Worm (Caenorhabditis elegans) whole organism, L4 larva: Measurements from ENCODE around the gene letm-1.
A peak's percentile ranks its signal among the peaks of the same experiment; 100 is the strongest.

Experiments
- D1046.2 ChIP-seq: fragments of 200-800 bp; sonication (Bioruptor generic); IDR thresholded peaks from 2 replicates; pipeline ENCODE4 v1.3.6; 2022; ENCODE audit warnings: missing genetic modification characterization, missing compliant biosample characterization
- F10B5.3 ChIP-seq: sonication (generic microtip); optimal IDR thresholded peaks from 2 replicates; lab custom pipeline; 2016; ENCODE audit warnings: mild to moderate bottlenecking, missing genetic modification characterization, missing compliant biosample characterization
- F26F4.8 ChIP-seq: fragments of 200-800 bp; sonication (Bioruptor generic); conservative IDR thresholded peaks from 2 replicates; pipeline ENCODE4 v1.3.6; 2022; ENCODE audit warnings: missing genetic modification characterization, missing compliant biosample characterization
- R02D3.7 ChIP-seq: fragments of 150-350 bp; sonication (generic microtip); optimal IDR thresholded peaks from 3 replicates; lab custom pipeline; 2014; ENCODE audit warnings: missing biosample characterization, missing genetic modification characterization
- T20F7.1 ChIP-seq: fragments of 200-800 bp; sonication (Bioruptor generic); optimal IDR thresholded peaks from 2 replicates; lab custom pipeline; 2018; ENCODE audit warnings: mild to moderate bottlenecking, missing genetic modification characterization, missing compliant biosample characterization
- ZK337.2 ChIP-seq: fragments of 200-800 bp; sonication (Bioruptor generic); IDR thresholded peaks from 2 replicates; pipeline ENCODE4 v1.3.6; 2022; ENCODE audit warnings: missing genetic modification reagents, missing genetic modification characterization, missing compliant biosample characterization
- aly-2 ChIP-seq: sonication (generic microtip); optimal IDR thresholded peaks from 2 replicates; lab custom pipeline; 2018; ENCODE audit warnings: missing biosample characterization, missing genetic modification characterization
- arid-1 ChIP-seq: fragments of 200-800 bp; sonication (Bioruptor generic); conservative IDR thresholded peaks from 2 replicates; pipeline ENCODE4 v1.3.6; 2022; ENCODE audit warnings: missing genetic modification reagents, missing genetic modification characterization, missing compliant biosample characterization
- attf-4 ChIP-seq: sonication (generic microtip); optimal IDR thresholded peaks from 3 replicates; lab custom pipeline; 2017; ENCODE audit warnings: missing biosample characterization, missing genetic modification characterization
- daf-16 ChIP-seq, 3 experiments: sonication (generic microtip); optimal IDR thresholded peaks; 2 replicates each; lab custom pipeline; 2016 to 2017; ENCODE audit warnings: missing genetic modification characterization in 3 of 3, missing genetic modification reagents in 3 of 3, mild to moderate bottlenecking in 2 of 3, missing compliant biosample characterization in 2 of 3, missing biosample characterization in 1 of 3, moderate library complexity in 1 of 3
- daf-8 ChIP-seq: fragments of 200-800 bp; sonication (Bioruptor generic); IDR thresholded peaks from 2 replicates; pipeline ENCODE4 v1.3.6; 2022; ENCODE audit warnings: missing genetic modification characterization, missing compliant biosample characterization
- dmd-6 ChIP-seq: fragments of 200-800 bp; sonication (Bioruptor generic); IDR thresholded peaks from 2 replicates; pipeline ENCODE4 v1.3.6; 2022; ENCODE audit warnings: missing genetic modification reagents, missing genetic modification characterization, missing compliant biosample characterization
- dmd-8 ChIP-seq: fragments of 200-800 bp; sonication (Bioruptor generic); IDR thresholded peaks from 2 replicates; pipeline ENCODE4 v1.3.6; 2022; ENCODE audit warnings: missing genetic modification characterization, missing compliant biosample characterization
- dpl-1 ChIP-seq: fragments of 150-350 bp; optimal IDR thresholded peaks from 2 replicates; lab custom pipeline; 2014; ENCODE audit warnings: missing biosample characterization, missing genetic modification reagents, missing genetic modification characterization
- egl-27 ChIP-seq: sonication (generic microtip); optimal IDR thresholded peaks from 3 replicates; lab custom pipeline; 2017; ENCODE audit warnings: missing biosample characterization, missing genetic modification reagents, missing genetic modification characterization
- gei-8 ChIP-seq: fragments of 200-800 bp; sonication (Bioruptor generic); optimal IDR thresholded peaks from 2 replicates; lab custom pipeline; 2018; ENCODE audit warnings: mild to moderate bottlenecking, missing genetic modification characterization, missing compliant biosample characterization
- hlh-11 ChIP-seq: fragments of 200-800 bp; sonication (Bioruptor generic); optimal IDR thresholded peaks from 2 replicates; lab custom pipeline; 2018; ENCODE audit warnings: mild to moderate bottlenecking, missing genetic modification characterization, missing compliant biosample characterization
- lin-15B ChIP-seq: fragments of 150-350 bp; sonication (generic microtip); optimal IDR thresholded peaks from 3 replicates; lab custom pipeline; 2014; ENCODE audit warnings: missing biosample characterization, missing genetic modification characterization
- lin-38 ChIP-seq: fragments of 200-800 bp; sonication (Bioruptor generic); IDR thresholded peaks from 2 replicates; pipeline ENCODE4 v1.3.6; 2022; ENCODE audit warnings: missing genetic modification reagents, missing genetic modification characterization, missing compliant biosample characterization
- lin-39 ChIP-seq: fragments of 150-350 bp; optimal IDR thresholded peaks from 2 replicates; lab custom pipeline; 2014; ENCODE audit warnings: missing biosample characterization, missing genetic modification reagents, missing genetic modification characterization
- lir-3 ChIP-seq: sonication (generic microtip); optimal IDR thresholded peaks from 2 replicates; lab custom pipeline; 2016; ENCODE audit warnings: mild to moderate bottlenecking, missing genetic modification characterization, missing compliant biosample characterization
- lsy-2 ChIP-seq, 2 experiments: fragments of 150-350 bp in 1 of 2; sonication (generic microtip) in 1 of 2; optimal IDR thresholded peaks; 2 replicates each; lab custom pipeline; 2014 to 2017; ENCODE audit warnings: missing biosample characterization in 2 of 2, missing genetic modification characterization in 2 of 2
- mdl-1 ChIP-seq, 2 experiments: fragments of 150-350 bp in 1 of 2; sonication (generic microtip) in 1 of 2; optimal IDR thresholded peaks; 2 replicates each; lab custom pipeline; 2014 to 2017; ENCODE audit warnings: missing biosample characterization in 2 of 2, missing genetic modification characterization in 2 of 2
- mdt-29 ChIP-seq: fragments of 200-800 bp; sonication (Bioruptor generic); IDR thresholded peaks from 2 replicates; pipeline ENCODE4 v1.3.6; 2022; ENCODE audit warnings: missing genetic modification reagents, missing genetic modification characterization, missing compliant biosample characterization
- mep-1 ChIP-seq: fragments of 150-350 bp; sonication (generic microtip); optimal IDR thresholded peaks from 3 replicates; lab custom pipeline; 2014; ENCODE audit warnings: missing biosample characterization, missing genetic modification characterization
- mes-2 ChIP-seq: sonication (generic microtip); optimal IDR thresholded peaks from 2 replicates; lab custom pipeline; 2016; ENCODE audit warnings: missing genotype, mild to moderate bottlenecking, missing genetic modification characterization, missing compliant biosample characterization; ENCODE audit not compliant: poor library complexity, severe bottlenecking
- mxl-2 ChIP-seq: fragments of 200-800 bp; sonication (Bioruptor generic); conservative IDR thresholded peaks from 2 replicates; pipeline ENCODE4 v1.3.6; 2022; ENCODE audit warnings: missing genetic modification reagents, missing genetic modification characterization, missing compliant biosample characterization
- nhr-11 ChIP-seq: fragments of 150-350 bp; optimal IDR thresholded peaks from 2 replicates; lab custom pipeline; 2014; ENCODE audit warnings: missing biosample characterization, missing genetic modification characterization
- nhr-25 ChIP-seq: sonication (generic microtip); optimal IDR thresholded peaks from 2 replicates; lab custom pipeline; 2017; ENCODE audit warnings: missing genetic modification characterization, mild to moderate bottlenecking, missing compliant biosample characterization, antibody characterized with exemption, moderate library complexity, borderline replicate concordance; ENCODE audit not compliant: insufficient read depth
- nhr-48 ChIP-seq: sonication (generic microtip); optimal IDR thresholded peaks from 2 replicates; lab custom pipeline; 2016; ENCODE audit warnings: mild to moderate bottlenecking, missing genetic modification characterization, missing compliant biosample characterization
- nhr-6 ChIP-seq: fragments of 150-350 bp; optimal IDR thresholded peaks from 2 replicates; lab custom pipeline; 2014; ENCODE audit warnings: missing biosample characterization, missing genetic modification characterization
- nhr-77 ChIP-seq: fragments of 150-350 bp; optimal IDR thresholded peaks from 2 replicates; lab custom pipeline; 2014; ENCODE audit warnings: missing biosample characterization, missing genetic modification characterization
- php-3 ChIP-seq: fragments of 200-800 bp; sonication (Bioruptor generic); IDR thresholded peaks from 2 replicates; pipeline ENCODE4 v1.3.6; 2022; ENCODE audit warnings: missing genetic modification reagents, missing genetic modification characterization, missing compliant biosample characterization
- pqm-1 ChIP-seq: sonication (generic microtip); optimal IDR thresholded peaks from 2 replicates; lab custom pipeline; 2017; ENCODE audit warnings: missing biosample characterization, missing genetic modification characterization
- rbr-2 ChIP-seq: sonication (generic microtip); optimal IDR thresholded peaks from 2 replicates; lab custom pipeline; 2016; ENCODE audit warnings: missing genotype, missing genetic modification characterization, missing compliant biosample characterization
- saeg-2 ChIP-seq: fragments of 200-800 bp; sonication (Bioruptor generic); IDR thresholded peaks from 2 replicates; pipeline ENCODE4 v1.3.6; 2022; ENCODE audit warnings: missing genetic modification reagents, missing genetic modification characterization, missing compliant biosample characterization
- sdz-12 ChIP-seq: fragments of 200-800 bp; sonication (Bioruptor generic); optimal IDR thresholded peaks from 2 replicates; lab custom pipeline; 2018; ENCODE audit warnings: mild to moderate bottlenecking, missing genetic modification characterization, missing compliant biosample characterization
- set-16 ChIP-seq: fragments of 200-800 bp; sonication (Bioruptor generic); IDR thresholded peaks from 2 replicates; pipeline ENCODE4 v1.3.6; 2022; ENCODE audit warnings: missing genetic modification reagents, missing genetic modification characterization, missing compliant biosample characterization
- skn-1 ChIP-seq: fragments of 150-350 bp; optimal IDR thresholded peaks from 2 replicates; lab custom pipeline; 2014; ENCODE audit warnings: missing biosample characterization, missing genetic modification characterization
- snpc-4 ChIP-seq: fragments of 150-350 bp; optimal IDR thresholded peaks from 2 replicates; lab custom pipeline; 2014; ENCODE audit warnings: missing biosample characterization, missing genetic modification characterization
- spr-1 ChIP-seq: sonication (generic microtip); optimal IDR thresholded peaks from 2 replicates; lab custom pipeline; 2016; ENCODE audit warnings: mild to moderate bottlenecking, missing genetic modification characterization, missing compliant biosample characterization
- unc-130 ChIP-seq: sonication (generic microtip); optimal IDR thresholded peaks from 2 replicates; lab custom pipeline; 2016; ENCODE audit warnings: missing genetic modification reagents, missing genetic modification characterization, missing compliant biosample characterization
- vab-7 ChIP-seq: fragments of 200-800 bp; sonication (Bioruptor generic); IDR thresholded peaks from 2 replicates; pipeline ENCODE4 v1.3.6; 2022; ENCODE audit warnings: missing genetic modification reagents, missing genetic modification characterization, missing compliant biosample characterization
- zfp-2 ChIP-seq: sonication (generic microtip); optimal IDR thresholded peaks from 2 replicates; lab custom pipeline; 2016; ENCODE audit warnings: mild to moderate bottlenecking, missing genetic modification characterization, missing compliant biosample characterization
- zfp-3 ChIP-seq: fragments of 200-800 bp; sonication (Bioruptor generic); conservative IDR thresholded peaks from 2 replicates; pipeline ENCODE4 v1.3.6; 2022; ENCODE audit warnings: missing genetic modification reagents, missing genetic modification characterization, missing compliant biosample characterization
- zip-2 ChIP-seq: fragments of 150-350 bp; optimal IDR thresholded peaks from 2 replicates; lab custom pipeline; 2014; ENCODE audit warnings: missing biosample characterization, missing genetic modification characterization
- ztf-7 ChIP-seq: fragments of 150-350 bp; optimal IDR thresholded peaks from 2 replicates; lab custom pipeline; 2014; ENCODE audit warnings: missing biosample characterization, missing genetic modification characterization

letm-1 gene

ce11 chrV:13659219-13659618 is 1.8 kb upstream of the letm-1 start (continued):
- TF ChIP-seq mep-1 (tag; lab: Kevin White, UChicago), result no peak
- TF ChIP-seq nhr-11 (tag; lab: Kevin White, UChicago), result no peak
- no peak for TF ChIP-seq aly-2 (tag; lab: Kevin White, UChicago)
- TF ChIP-seq ZK337.2 (GFP tag; lab: Robert Waterston, UW), result no peak
- TF ChIP-seq mxl-2 (GFP tag; lab: Robert Waterston, UW), result no peak
- peak; percentile 60 for TF ChIP-seq dmd-6 (GFP tag; lab: Robert Waterston, UW)
- TF ChIP-seq lin-38 (GFP tag; lab: Robert Waterston, UW), result no peak
- no peak for TF ChIP-seq attf-4
- TF ChIP-seq dmd-8, result no peak
- no peak for TF ChIP-seq arid-1 (GFP tag; lab: Robert Waterston, UW)
- TF ChIP-seq spr-1, result no peak
- no peak for TF ChIP-seq nhr-48 (tag; lab: Kevin White, UChicago)
- TF ChIP-seq mdt-29 (GFP tag; lab: Robert Waterston, UW), result peak; percentile 29; the same call in 1 of the 2 replicates
- TF ChIP-seq snpc-4 (tag; lab: Kevin White, UChicago), result no peak
- no peak for TF ChIP-seq daf-8 (GFP tag; lab: Robert Waterston, UW)
- TF ChIP-seq hlh-11 (tag; lab: Kevin White, UChicago), result peak; percentile 58
- TF ChIP-seq php-3 (GFP tag; lab: Robert Waterston, UW), result no peak
- no peak for TF ChIP-seq set-16 (GFP tag; lab: Robert Waterston, UW)
- TF ChIP-seq zip-2 (tag; lab: Kevin White, UChicago), result no peak
- TF ChIP-seq lir-3 (tag; lab: Kevin White, UChicago), result no peak
- no peak for TF ChIP-seq F10B5.3 (tag; lab: Kevin White, UChicago)
- no peak for TF ChIP-seq mdl-1 (tag; optimal IDR thresholded peaks at IDR 0.05; lab: Kevin White, UChicago)
- TF ChIP-seq nhr-6 (tag; lab: Kevin White, UChicago), result peak; percentile 54
- no peak for TF ChIP-seq ztf-7
- TF ChIP-seq D1046.2 (GFP tag; lab: Robert Waterston, UW), result no peak

- TF ChIP-seq nhr-6 (tag; lab: Kevin White, UChicago) (no peak), lsy-2 (tag; optimal IDR thresholded peaks at IDR 0.05; lab: Kevin White, UChicago) (peak in 1 of 2 experiments; percentile 35), unc-130 (GFP tag; lab: Kevin White, UChicago) (peak; percentile 24)
Observed at ce11 chrV:13660115-13660514, 942 bp upstream of the letm-1 start.

- TF ChIP-seq F26F4.8 (GFP tag; lab: Robert Waterston, UW) (no peak), daf-16 (GFP tag; optimal IDR thresholded peaks at IDR 0.05; lab: Kevin White, UChicago) (no peak), daf-16 (tag; optimal IDR thresholded peaks at IDR 0.05; lab: Kevin White, UChicago) (peak; percentile 2), nhr-77 (peak; percentile 22), gei-8 (no peak), zfp-3 (GFP tag; lab: Robert Waterston, UW) (no peak), vab-7 (GFP tag; lab: Robert Waterston, UW) (no peak), mes-2 (peak; percentile 54), dmd-6 (GFP tag; lab: Robert Waterston, UW) (peak; percentile 44), saeg-2 (GFP tag; lab: Robert Waterston, UW) (no peak), mep-1 (tag; lab: Kevin White, UChicago) (peak; percentile 30), rbr-2 (tag; lab: Kevin White, UChicago) (peak; percentile 20), mdt-29 (GFP tag; lab: Robert Waterston, UW) (0 out of 2 replicates have a peak, but pooled peaks have one; percentile 38), hlh-11 (tag; lab: Kevin White, UChicago) (peak; percentile 25), zfp-2 (tag; lab: Kevin White, UChicago) (no peak), nhr-25 (tag; lab: Kevin White, UChicago) (no peak), nhr-11 (tag; lab: Kevin White, UChicago) (no peak), R02D3.7 (tag; lab: Kevin White, UChicago) (no peak), sdz-12 (GFP tag; lab: Kevin White, UChicago) (no peak), lsy-2 (tag; optimal IDR thresholded peaks at IDR 0.05; lab: Kevin White, UChicago) (peak in 1 of 2 experiments; percentile 56), egl-27 (tag; lab: Kevin White, UChicago) (no peak), lin-39 (tag; lab: Kevin White, UChicago) (no peak), lin-15B (tag; lab: Kevin White, UChicago) (peak; percentile 7), skn-1 (tag; lab: Kevin White, UChicago) (no peak), pqm-1 (peak; percentile 21), T20F7.1 (GFP tag; lab: Kevin White, UChicago) (no peak), dpl-1 (peak; percentile 58)
Observed at ce11 chrV:13664340-13664916, 3.4 kb downstream of the letm-1 start.
